Fruit fly (Drosophila melanogaster): ENCODE data around the gene CG32219.

The CG32219 gene

DNA sequence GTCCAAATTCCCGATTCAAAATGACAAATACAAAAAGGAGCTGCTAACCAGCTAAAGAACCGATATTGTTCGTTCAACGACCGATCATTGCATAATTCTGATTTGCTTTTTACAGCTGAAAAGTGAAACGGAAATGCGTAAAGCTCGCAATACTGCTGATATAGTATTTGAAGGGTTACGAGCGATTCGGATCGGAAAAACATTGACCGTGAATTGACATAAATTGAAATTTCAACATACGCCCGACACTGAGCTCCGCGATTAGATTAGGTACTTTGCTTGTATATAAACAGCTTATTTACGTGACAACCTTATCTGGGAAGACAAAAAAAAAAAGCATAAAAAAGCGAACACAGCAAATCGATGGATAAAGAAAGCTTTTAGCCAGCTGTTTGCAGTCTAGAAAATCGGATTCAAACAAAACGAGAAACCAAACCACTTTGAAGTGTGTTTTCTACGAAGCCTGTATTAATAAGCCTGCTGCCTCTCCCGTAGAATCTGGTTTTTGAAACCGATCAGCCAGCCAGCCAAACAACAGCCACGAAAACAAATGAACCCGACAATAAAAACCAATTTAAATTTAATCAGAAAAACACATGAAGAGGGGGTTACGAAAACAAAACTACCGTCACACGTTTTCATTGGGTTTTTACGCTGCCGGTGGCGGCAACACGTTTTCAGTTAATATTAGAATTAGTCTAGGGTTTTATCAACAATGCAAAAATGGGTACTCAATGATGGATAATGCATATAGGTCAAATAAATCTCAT is 49.3 kb downstream of the CG32219 start:
- no peak for TF ChIP-seq CG17801 (GFP tag; optimal IDR thresholded peaks at IDR 0.05; ENCODE audit: partially characterized antibody)

DNA sequence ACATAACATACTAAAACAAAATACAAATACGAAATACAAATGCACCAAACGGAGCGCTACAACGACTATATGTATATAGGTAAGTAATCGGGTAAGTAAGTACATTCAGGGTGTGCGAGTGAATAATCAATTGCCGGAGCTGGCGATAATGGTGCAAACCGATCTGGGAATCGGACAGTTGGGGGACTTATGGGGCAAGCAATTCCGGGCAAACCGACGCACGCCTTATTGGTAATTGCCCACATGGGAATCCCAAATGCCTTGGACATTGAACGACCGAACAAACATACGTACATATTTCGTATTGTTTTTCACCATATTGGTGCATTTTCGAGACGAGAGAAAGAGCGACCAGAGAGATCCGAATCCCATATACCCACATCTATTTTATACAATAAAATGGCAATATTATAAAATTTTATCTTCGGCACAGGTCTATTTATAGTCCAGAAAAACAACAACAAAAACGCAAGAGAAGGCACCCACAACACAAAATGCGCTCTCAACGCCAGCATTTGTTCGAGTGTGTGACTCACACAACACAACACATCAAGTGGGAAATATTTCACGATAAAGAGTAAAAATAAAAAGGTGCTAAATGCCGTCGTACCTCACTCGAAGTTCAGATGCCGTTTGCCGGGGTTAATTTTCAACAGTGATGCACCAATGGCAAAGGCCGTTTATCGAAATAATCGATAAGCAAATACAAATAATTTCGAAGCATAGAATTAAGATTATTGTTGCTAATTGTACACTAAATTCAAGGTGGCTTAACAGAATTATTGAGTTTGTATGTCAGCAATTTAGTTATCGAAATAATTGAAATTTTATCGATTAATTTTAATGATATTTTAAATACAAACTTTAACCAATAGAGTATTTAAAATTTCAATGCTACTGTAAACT is 50.5 kb downstream of the CG32219 start:
- no peak for TF ChIP-seq CG17801 (GFP tag; optimal IDR thresholded peaks at IDR 0.05; ENCODE audit: partially characterized antibody)
